Worm (Caenorhabditis elegans): ENCODE data around the gene abu-7.

DNA sequence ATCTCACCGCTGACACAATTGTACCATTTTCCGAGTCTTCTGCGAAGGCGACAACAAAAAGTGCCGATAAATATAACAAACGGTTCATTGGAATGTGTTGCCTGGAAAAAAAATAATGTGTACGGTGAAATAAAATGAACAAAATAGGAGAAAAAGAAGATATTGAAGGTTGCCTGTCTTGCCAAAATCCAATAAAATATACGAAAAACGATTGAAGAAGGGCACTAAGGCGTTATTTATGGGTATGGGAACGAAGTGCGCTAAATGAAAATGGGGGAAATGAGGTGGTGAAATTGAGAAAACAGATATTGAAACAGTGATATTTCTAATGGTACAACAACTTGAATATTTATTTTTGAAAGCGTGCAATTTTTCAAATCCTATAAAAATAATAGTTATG lies 33.7 kb upstream of the abu-7 start, which contains the start of gene Y47A7.2:
- TF ChIP-seq klf-2 (GFP tag; conservative IDR thresholded peaks at IDR 0.05) (no peak), flt-1 (GFP tag; IDR thresholded peaks at IDR 0.05) (no peak), med-1 (GFP tag; optimal IDR thresholded peaks at IDR 0.05; ENCODE audit: insufficient read depth) (no peak), T22C8.4 (GFP tag; IDR thresholded peaks at IDR 0.05) (no peak), ztf-29 (GFP tag; IDR thresholded peaks at IDR 0.05) (no peak)
